Worm (Caenorhabditis elegans) whole organism, early embryonic: ENCODE data around the gene F25B5.6.

Experiments
- B0310.2 ChIP-seq: sonication (generic microtip); optimal IDR thresholded peaks from 2 replicates; lab custom pipeline; 2016; ENCODE audit warnings: mild to moderate bottlenecking, missing genetic modification characterization, missing compliant biosample characterization
- F13C5.2 ChIP-seq: sonication (generic microtip); optimal IDR thresholded peaks from 2 replicates; lab custom pipeline; 2017; ENCODE audit warnings: mild to moderate bottlenecking, missing genetic modification characterization, inconsistent platforms, missing compliant biosample characterization
- aly-1 ChIP-seq: sonication (generic microtip); optimal IDR thresholded peaks from 2 replicates; lab custom pipeline; 2016; ENCODE audit warnings: missing genetic modification characterization, missing compliant biosample characterization
- ama-1 ChIP-seq: fragments of 150-350 bp; optimal IDR thresholded peaks from 2 replicates; lab custom pipeline; 2014
- ceh-13 ChIP-seq: fragments of 200-800 bp; sonication (Bioruptor generic); optimal IDR thresholded peaks from 2 replicates; lab custom pipeline; 2018; ENCODE audit warnings: mild to moderate bottlenecking, missing genetic modification characterization, missing compliant biosample characterization
- ceh-36 ChIP-seq: sonication (generic microtip); optimal IDR thresholded peaks from 2 replicates; lab custom pipeline; 2016; ENCODE audit warnings: missing genetic modification characterization, inconsistent platforms, missing compliant biosample characterization
- ets-7 ChIP-seq: sonication (generic microtip); optimal IDR thresholded peaks from 2 replicates; lab custom pipeline; 2016; ENCODE audit warnings: missing genotype, missing genetic modification characterization, missing compliant biosample characterization
- flt-1 ChIP-seq: fragments of 200-800 bp; sonication (Bioruptor generic); IDR thresholded peaks from 2 replicates; pipeline ENCODE4 v1.3.6; 2022; ENCODE audit warnings: missing genetic modification characterization, missing compliant biosample characterization
- hmbx-1 ChIP-seq: sonication (generic microtip); optimal IDR thresholded peaks from 2 replicates; lab custom pipeline; 2016; ENCODE audit warnings: mild to moderate bottlenecking, missing genetic modification characterization, missing compliant biosample characterization
- hmg-4 ChIP-seq: fragments of 200-800 bp; sonication (Bioruptor generic); optimal IDR thresholded peaks from 2 replicates; lab custom pipeline; 2018; ENCODE audit warnings: mild to moderate bottlenecking, missing genetic modification characterization, missing compliant biosample characterization
- hnd-1 ChIP-seq: sonication (generic microtip); optimal IDR thresholded peaks from 2 replicates; lab custom pipeline; 2016; ENCODE audit warnings: missing genetic modification characterization, missing compliant biosample characterization
- pes-1 ChIP-seq: fragments of 200-800 bp; sonication (Bioruptor generic); IDR thresholded peaks from 2 replicates; pipeline ENCODE4 v1.3.6; 2022; ENCODE audit warnings: missing genetic modification reagents, missing genetic modification characterization, missing compliant biosample characterization
- scrt-1 ChIP-seq: fragments of 200-800 bp; sonication (Bioruptor generic); IDR thresholded peaks from 2 replicates; pipeline ENCODE4 v1.3.6; 2022; ENCODE audit warnings: missing genetic modification characterization, missing compliant biosample characterization
- sea-1 ChIP-seq: fragments of 200-800 bp; sonication (Bioruptor generic); conservative IDR thresholded peaks from 2 replicates; pipeline ENCODE4 v1.3.6; 2022; ENCODE audit warnings: missing genetic modification characterization, missing compliant biosample characterization
- tbx-11 ChIP-seq: fragments of 200-800 bp; sonication (Bioruptor generic); IDR thresholded peaks from 2 replicates; pipeline ENCODE4 v1.3.6; 2022; ENCODE audit warnings: missing genetic modification characterization, missing compliant biosample characterization
- tbx-37 ChIP-seq: fragments of 200-800 bp; sonication (Bioruptor generic); conservative IDR thresholded peaks from 2 replicates; pipeline ENCODE4 v1.3.6; 2022; ENCODE audit warnings: missing genetic modification reagents, missing genetic modification characterization, missing compliant biosample characterization
- tra-4 ChIP-seq: sonication (generic microtip); optimal IDR thresholded peaks from 2 replicates; lab custom pipeline; 2017; ENCODE audit warnings: missing genetic modification characterization, missing compliant biosample characterization

The F25B5.6 gene

DNA sequence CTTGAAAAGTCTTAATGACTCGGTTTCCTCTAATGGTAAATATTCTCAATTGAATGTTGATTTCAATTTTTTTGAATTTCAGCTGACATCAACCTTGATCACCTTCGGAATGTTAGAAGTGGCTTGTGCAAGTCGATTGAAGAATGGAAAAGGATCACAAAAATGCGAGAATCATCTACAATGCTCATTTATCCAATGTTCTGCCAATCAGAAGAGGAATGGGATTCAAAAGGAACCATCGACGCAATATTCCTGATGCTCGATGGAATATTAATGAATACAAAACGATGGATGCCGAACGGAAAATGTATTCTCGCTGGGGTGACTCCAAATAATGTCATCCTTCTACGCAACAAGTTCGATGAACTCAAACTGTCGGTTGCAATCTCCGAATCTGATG lies 13.0 kb upstream of the F25B5.6 start:
- TF ChIP-seq tbx-11 (GFP tag; lab: Robert Waterston, UW) (no peak), pes-1 (no peak), aly-1 (tag; lab: Kevin White, UChicago) (no peak), tra-4 (tag; lab: Kevin White, UChicago) (no peak), sea-1 (GFP tag; lab: Robert Waterston, UW) (no peak), F13C5.2 (tag; lab: Kevin White, UChicago) (no peak)

DNA sequence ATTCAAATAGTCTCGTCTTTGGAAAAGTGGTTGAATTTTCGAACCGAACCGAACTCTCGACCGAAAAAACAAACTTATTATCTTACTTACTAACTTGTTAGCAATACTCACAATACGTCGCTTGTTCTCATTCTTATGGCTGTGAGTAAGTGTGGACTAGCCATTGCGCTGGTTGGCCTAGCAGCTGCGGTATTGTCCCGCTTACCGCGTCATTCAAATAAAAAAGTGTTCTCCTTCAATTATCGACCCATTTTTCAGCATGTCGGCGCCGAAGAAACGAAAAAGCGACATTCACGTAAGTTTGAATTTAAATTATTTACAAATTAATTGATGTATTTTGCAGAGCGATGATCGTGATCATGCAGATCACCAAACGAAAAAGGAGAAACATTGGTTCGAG lies 10.5 kb upstream of the F25B5.6 start:
- TF ChIP-seq hmbx-1 (tag; lab: Kevin White, UChicago), result no peak
- no peak for TF ChIP-seq ets-7 (tag; lab: Kevin White, UChicago)
- no peak for TF ChIP-seq hnd-1 (tag; lab: Kevin White, UChicago)
- TF ChIP-seq tbx-37 (GFP tag; lab: Robert Waterston, UW), result no peak
- TF ChIP-seq tra-4 (tag; lab: Kevin White, UChicago), result no peak
- no peak for TF ChIP-seq ama-1 (lab: Kevin White, UChicago)
- no peak for TF ChIP-seq flt-1 (GFP tag; lab: Robert Waterston, UW)
- TF ChIP-seq pes-1, result no peak
- no peak for TF ChIP-seq F13C5.2 (tag; lab: Kevin White, UChicago)
- no peak for TF ChIP-seq sea-1 (GFP tag; lab: Robert Waterston, UW)
- TF ChIP-seq ceh-13 (GFP tag; lab: Kevin White, UChicago), result no peak
- TF ChIP-seq B0310.2, result no peak
- no peak for TF ChIP-seq hmg-4 (GFP tag; lab: Kevin White, UChicago)
- TF ChIP-seq ceh-36 (tag; lab: Kevin White, UChicago), result no peak
- no peak for TF ChIP-seq scrt-1 (GFP tag; lab: Robert Waterston, UW)
- TF ChIP-seq tbx-11 (GFP tag; lab: Robert Waterston, UW), result no peak
- TF ChIP-seq aly-1 (tag; lab: Kevin White, UChicago), result no peak

DNA sequence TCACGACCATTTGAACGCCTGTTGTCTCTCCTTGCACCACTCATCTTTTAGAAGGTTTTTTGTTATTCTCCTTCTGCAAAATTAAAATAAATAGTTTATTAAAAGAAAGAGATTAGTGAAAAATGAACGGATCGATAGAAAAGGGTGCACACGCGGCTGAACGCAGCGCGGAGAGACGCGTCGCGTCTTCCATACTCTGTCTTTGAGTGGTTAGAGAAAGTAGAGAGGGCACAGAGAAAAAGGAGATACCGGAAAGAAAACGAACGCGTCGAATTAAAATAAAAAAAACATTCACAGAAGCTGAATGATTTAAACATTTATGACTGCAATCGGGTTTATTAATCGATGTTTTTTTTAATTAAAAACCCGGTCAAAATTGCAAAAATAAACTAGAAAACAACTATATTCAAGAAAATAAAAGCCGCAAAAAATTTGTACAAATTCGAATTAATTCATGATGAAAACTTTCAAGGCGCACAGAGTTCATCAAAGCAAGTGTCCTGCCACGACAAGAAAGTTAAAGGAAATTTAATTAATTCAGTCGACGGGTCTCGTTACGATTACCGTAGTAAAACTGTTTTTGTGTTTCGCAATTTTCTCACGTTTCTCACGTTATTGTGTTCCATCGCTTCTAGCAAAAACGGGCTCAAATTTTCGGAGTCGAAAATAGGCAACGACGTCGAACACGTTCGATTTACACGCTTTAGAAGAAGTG lies 9.8 kb upstream of the F25B5.6 start, which contains the start of the genes nono-1 and nop-1:
Gene nono-1, minus strand, starts transcription at position 75 of the 715 bp plus-strand sequence.
Gene nop-1, plus strand, starts transcription at position 551 of the 715 bp plus-strand sequence.
- TF ChIP-seq hmg-4 (GFP tag; lab: Kevin White, UChicago) (peak; percentile 49), hmbx-1 (tag; lab: Kevin White, UChicago) (no peak), ama-1 (lab: Kevin White, UChicago) (no peak), tra-4 (tag; lab: Kevin White, UChicago) (no peak), F13C5.2 (tag; lab: Kevin White, UChicago) (peak; percentile 2)

DNA sequence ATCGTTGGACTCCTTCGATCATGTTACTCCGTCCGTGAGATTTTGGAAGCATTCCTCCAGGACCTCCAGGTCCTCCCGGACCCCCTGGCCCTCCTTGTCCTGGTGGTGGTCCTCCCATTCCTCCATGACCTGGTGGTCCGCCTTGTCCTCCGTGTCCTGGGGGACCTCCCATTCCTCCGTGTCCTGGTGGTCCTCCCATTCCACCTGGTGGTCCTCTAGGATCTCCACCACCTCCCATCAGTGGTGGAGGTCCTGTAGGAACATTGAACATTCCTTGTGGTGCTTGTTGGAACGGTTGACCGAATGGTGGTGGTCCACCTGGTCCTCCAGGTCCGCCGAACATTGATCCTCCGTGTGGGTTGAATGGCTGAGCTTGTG lies 5.4 kb upstream of the F25B5.6 start:
- TF ChIP-seq tbx-11 (GFP tag; lab: Robert Waterston, UW) (0 out of 2 replicates have a peak, but pooled peaks have one; percentile 21), ceh-13 (GFP tag; lab: Kevin White, UChicago) (peak; percentile 2), hmbx-1 (tag; lab: Kevin White, UChicago) (no peak)

DNA sequence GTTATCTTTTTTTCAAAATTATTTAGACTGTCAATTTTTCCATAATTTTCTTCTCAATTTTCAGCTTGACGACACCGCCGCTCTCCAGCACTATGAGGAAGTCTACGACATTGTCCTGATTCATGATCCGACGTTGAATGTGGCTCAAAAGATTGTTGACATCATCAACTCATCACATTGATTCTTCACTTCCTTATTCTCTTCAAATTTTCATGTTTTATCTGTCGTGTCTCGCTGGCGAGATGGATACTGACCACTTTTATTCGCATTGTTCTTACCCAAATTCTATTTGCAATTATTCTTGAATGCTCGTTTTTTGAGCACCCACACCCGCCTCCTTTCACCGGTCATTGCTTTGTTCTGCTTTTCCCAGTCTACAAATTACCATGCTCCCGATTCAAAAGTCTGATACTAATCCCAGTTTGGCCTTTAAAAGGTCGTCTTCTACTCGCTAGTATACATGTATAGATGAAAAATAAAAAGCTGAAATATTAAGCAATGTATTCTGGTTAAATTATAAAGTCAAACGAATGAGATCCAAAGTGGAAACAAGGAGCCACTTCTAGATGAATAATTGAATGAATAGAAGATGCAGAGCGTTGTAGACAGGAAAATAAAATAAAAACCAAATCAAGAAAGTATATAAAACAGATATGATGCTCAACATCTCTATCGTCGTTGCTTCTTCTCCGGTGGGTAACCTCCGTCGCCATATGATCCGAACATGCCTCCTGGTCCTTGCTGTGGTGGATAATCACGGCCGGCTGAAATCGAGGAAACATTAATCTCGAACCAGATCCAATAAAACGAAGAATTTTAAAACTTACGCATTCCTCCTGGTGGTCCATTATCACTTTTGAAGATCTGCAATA lies 4.7 kb upstream of the F25B5.6 start:
- TF ChIP-seq ets-7 (tag; lab: Kevin White, UChicago) (no peak), sea-1 (GFP tag; lab: Robert Waterston, UW) (no peak), tbx-37 (GFP tag; lab: Robert Waterston, UW) (no peak), pes-1 (no peak), ceh-13 (GFP tag; lab: Kevin White, UChicago) (no peak), aly-1 (tag; lab: Kevin White, UChicago) (no peak)

DNA sequence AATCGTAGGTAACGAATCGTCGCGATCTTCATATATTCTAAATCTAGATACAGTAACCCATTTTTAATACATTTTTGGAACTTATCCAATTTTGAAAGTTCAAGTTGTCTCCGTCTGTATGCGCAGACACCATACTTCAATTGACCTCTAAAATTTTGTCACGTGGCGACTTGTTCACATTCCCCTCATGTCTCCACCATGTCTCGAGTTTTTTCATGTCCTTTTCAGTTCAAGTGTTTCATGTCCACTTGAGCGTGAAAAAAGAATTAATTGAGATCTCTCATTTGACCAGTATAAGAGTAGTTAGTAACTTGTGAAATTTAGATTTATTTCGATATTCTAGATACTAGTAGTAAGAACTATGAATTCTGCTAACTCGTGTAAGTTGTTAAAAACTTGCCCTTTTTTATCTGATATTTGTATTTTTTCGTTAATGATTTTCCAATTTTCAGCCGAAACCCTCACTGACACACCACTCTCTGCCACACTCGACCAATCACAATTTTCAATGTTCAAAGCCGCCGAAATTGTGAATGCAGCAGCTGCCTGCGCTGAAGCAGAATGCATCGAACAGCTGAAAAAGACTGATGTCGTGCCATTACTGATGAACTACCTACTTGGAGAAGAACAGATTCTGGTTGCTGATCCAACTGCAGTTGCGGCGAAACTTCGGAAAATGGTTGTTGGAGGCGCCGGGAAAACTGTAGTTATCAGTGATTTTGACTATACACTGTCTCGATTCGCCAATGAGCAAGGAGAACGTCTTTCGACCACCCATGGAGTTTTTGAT lies 3.3 kb upstream of the F25B5.6 start:
- no peak for TF ChIP-seq ama-1 (lab: Kevin White, UChicago)
- no peak for TF ChIP-seq hmg-4 (GFP tag; lab: Kevin White, UChicago)
- no peak for TF ChIP-seq tra-4 (tag; lab: Kevin White, UChicago)
- TF ChIP-seq F13C5.2 (tag; lab: Kevin White, UChicago), result no peak
- TF ChIP-seq aly-1 (tag; lab: Kevin White, UChicago), result no peak
- TF ChIP-seq tbx-37 (GFP tag; lab: Robert Waterston, UW), result no peak
- no peak for TF ChIP-seq sea-1 (GFP tag; lab: Robert Waterston, UW)
- no peak for TF ChIP-seq flt-1 (GFP tag; lab: Robert Waterston, UW)
- no peak for TF ChIP-seq B0310.2

DNA sequence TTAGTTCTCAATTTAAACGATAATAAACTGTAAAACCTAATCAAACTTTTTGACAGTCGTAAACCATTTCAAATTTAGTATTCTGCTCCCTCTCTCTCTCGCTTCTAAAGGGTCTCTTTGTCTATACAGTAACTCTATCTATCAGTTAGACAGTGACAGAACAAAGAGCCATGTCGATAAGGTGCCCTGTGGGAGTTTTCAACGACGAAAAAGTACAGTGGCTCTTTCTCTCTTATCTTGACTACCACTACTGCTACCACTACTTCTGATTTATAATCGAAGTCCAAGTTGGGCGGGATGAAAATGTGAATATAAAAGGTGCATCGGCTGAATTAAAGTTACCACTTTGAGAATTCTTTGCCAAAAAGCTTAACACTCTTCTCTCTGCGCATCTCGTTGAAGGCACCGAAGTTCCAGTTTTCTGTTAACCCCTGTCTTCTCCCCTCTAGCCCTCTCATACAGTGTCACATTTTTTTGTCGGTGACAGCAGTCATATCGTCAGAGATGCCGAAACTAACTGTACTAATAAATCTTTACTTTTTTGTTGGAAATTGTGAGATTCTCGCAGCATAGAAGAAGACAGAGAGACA lies 2.3 kb upstream of the F25B5.6 start:
- TF ChIP-seq pes-1, result no peak
- no peak for TF ChIP-seq hmbx-1 (tag; lab: Kevin White, UChicago)
